Worm (Caenorhabditis elegans) whole organism, young adult: Measurements from ENCODE around the gene srh-41.

ENCODE experiments used
- F23B12.7 ChIP-seq: sonication (generic microtip); optimal IDR thresholded peaks from 2 replicates; lab custom pipeline; 2017; ENCODE audit warnings: missing genetic modification characterization, mild to moderate bottlenecking, missing compliant biosample characterization, antibody characterized with exemption, moderate library complexity; ENCODE audit not compliant: insufficient read depth
- F57A8.1 ChIP-seq: fragments of 200-800 bp; sonication (Bioruptor generic); optimal IDR thresholded peaks from 2 replicates; lab custom pipeline; 2018; ENCODE audit warnings: mild to moderate bottlenecking, missing genetic modification characterization, moderate library complexity, missing compliant biosample characterization
- T26A5.8 ChIP-seq: sonication (generic microtip); optimal IDR thresholded peaks from 2 replicates; lab custom pipeline; 2016; ENCODE audit warnings: missing genetic modification characterization, missing compliant biosample characterization
- Y53F4B.3 ChIP-seq: fragments of 200-800 bp; sonication (Bioruptor generic); IDR thresholded peaks from 2 replicates; pipeline ENCODE4 v1.3.6; 2022; ENCODE audit warnings: missing genetic modification reagents, missing genetic modification characterization, missing compliant biosample characterization
- Y53G8AR.9 ChIP-seq: fragments of 200-800 bp; sonication (Bioruptor generic); conservative IDR thresholded peaks from 2 replicates; pipeline ENCODE4 v1.3.6; 2022; ENCODE audit warnings: missing genetic modification reagents, missing genetic modification characterization, missing compliant biosample characterization
- Y79H2A.3 ChIP-seq: fragments of 200-800 bp; sonication (Bioruptor generic); conservative IDR thresholded peaks from 2 replicates; pipeline ENCODE4 v1.3.6; 2022; ENCODE audit warnings: missing genetic modification reagents, missing genetic modification characterization, missing compliant biosample characterization
- akir-1 ChIP-seq: fragments of 200-800 bp; sonication (Bioruptor generic); optimal IDR thresholded peaks from 2 replicates; lab custom pipeline; 2018; ENCODE audit warnings: mild to moderate bottlenecking, missing genetic modification characterization, moderate library complexity, missing compliant biosample characterization
- ama-1 ChIP-seq, 3 experiments: fragments of 150-350 bp in 1 of 3; sonication (generic microtip) in 2 of 3; optimal IDR thresholded peaks; 2 replicates each; lab custom pipeline; 2014 to 2018; ENCODE audit warnings: missing biosample characterization in 2 of 3, missing genetic modification characterization in 2 of 3, missing genetic modification reagents in 2 of 3
- aptf-3 ChIP-seq: fragments of 200-800 bp; sonication (Bioruptor generic); IDR thresholded peaks from 2 replicates; pipeline ENCODE4 v1.3.6; 2022; ENCODE audit warnings: missing genetic modification characterization, missing compliant biosample characterization
- atf-7 ChIP-seq: sonication (generic microtip); optimal IDR thresholded peaks from 2 replicates; lab custom pipeline; 2017; ENCODE audit warnings: mild to moderate bottlenecking, missing genetic modification characterization, missing compliant biosample characterization
- athp-1 ChIP-seq: sonication (generic microtip); optimal IDR thresholded peaks from 2 replicates; lab custom pipeline; 2017; ENCODE audit warnings: mild to moderate bottlenecking, missing genetic modification characterization, missing compliant biosample characterization
- attf-6 ChIP-seq: fragments of 200-800 bp; sonication (Bioruptor generic); IDR thresholded peaks from 2 replicates; pipeline ENCODE4 v1.3.6; 2022; ENCODE audit warnings: missing genetic modification reagents, missing genetic modification characterization, missing compliant biosample characterization
- ceh-100 ChIP-seq: fragments of 200-800 bp; sonication (Bioruptor generic); IDR thresholded peaks from 2 replicates; pipeline ENCODE4 v1.3.6; 2022; ENCODE audit warnings: missing genetic modification reagents, missing genetic modification characterization, missing compliant biosample characterization
- ceh-79 ChIP-seq: sonication (generic microtip); optimal IDR thresholded peaks from 2 replicates; lab custom pipeline; 2017; ENCODE audit warnings: mild to moderate bottlenecking, missing genetic modification characterization, missing compliant biosample characterization
- chd-7 ChIP-seq: sonication (generic microtip); optimal IDR thresholded peaks from 2 replicates; lab custom pipeline; 2016; ENCODE audit warnings: mild to moderate bottlenecking, missing genetic modification characterization, moderate library complexity, missing compliant biosample characterization
- dox-1 ChIP-seq: fragments of 200-800 bp; sonication (Bioruptor generic); IDR thresholded peaks from 2 replicates; pipeline ENCODE4 v1.3.6; 2022; ENCODE audit warnings: missing genetic modification reagents, missing genetic modification characterization, missing compliant biosample characterization
- dpl-1 ChIP-seq: fragments of 150-350 bp; optimal IDR thresholded peaks from 2 replicates; lab custom pipeline; 2014; ENCODE audit warnings: missing biosample characterization, missing genetic modification reagents, missing genetic modification characterization
- efl-1 ChIP-seq: fragments of 150-350 bp; optimal IDR thresholded peaks from 2 replicates; lab custom pipeline; 2014; ENCODE audit warnings: missing biosample characterization, missing genetic modification reagents, missing genetic modification characterization
- egl-18 ChIP-seq: fragments of 200-800 bp; sonication (Bioruptor generic); IDR thresholded peaks from 2 replicates; pipeline ENCODE4 v1.3.6; 2022; ENCODE audit warnings: missing genetic modification reagents, missing genetic modification characterization, missing compliant biosample characterization
- egrh-3 ChIP-seq: fragments of 200-800 bp; sonication (Bioruptor generic); IDR thresholded peaks from 2 replicates; pipeline ENCODE4 v1.3.6; 2022; ENCODE audit warnings: missing genetic modification reagents, missing genetic modification characterization, missing compliant biosample characterization
- ekl-4 ChIP-seq: fragments of 200-800 bp; sonication (Bioruptor generic); IDR thresholded peaks from 2 replicates; pipeline ENCODE4 v1.3.6; 2022; ENCODE audit warnings: missing genetic modification reagents, missing genetic modification characterization, missing compliant biosample characterization
- ets-4 ChIP-seq: fragments of 200-800 bp; sonication (Bioruptor generic); optimal IDR thresholded peaks from 2 replicates; lab custom pipeline; 2018; ENCODE audit warnings: mild to moderate bottlenecking, missing genetic modification characterization, missing compliant biosample characterization
- hlh-12 ChIP-seq: sonication (generic microtip); optimal IDR thresholded peaks from 2 replicates; lab custom pipeline; 2016; ENCODE audit warnings: missing genetic modification characterization, missing compliant biosample characterization
- hrde-1 ChIP-seq: sonication (generic microtip); optimal IDR thresholded peaks from 2 replicates; lab custom pipeline; 2016; ENCODE audit warnings: missing genetic modification characterization, mild to moderate bottlenecking, missing compliant biosample characterization, moderate library complexity, missing genotype, missing genetic modification reagents, borderline replicate concordance
- let-526 ChIP-seq: fragments of 200-800 bp; sonication (Bioruptor generic); IDR thresholded peaks from 2 replicates; pipeline ENCODE4 v1.3.6; 2022; ENCODE audit warnings: missing genetic modification reagents, missing genetic modification characterization, missing compliant biosample characterization
- lin-26 ChIP-seq: fragments of 200-800 bp; sonication (Bioruptor generic); IDR thresholded peaks from 2 replicates; pipeline ENCODE4 v1.3.6; 2022; ENCODE audit warnings: missing genetic modification reagents, missing genetic modification characterization, missing compliant biosample characterization
- lin-40 ChIP-seq: sonication (generic microtip); optimal IDR thresholded peaks from 2 replicates; lab custom pipeline; 2016; ENCODE audit warnings: missing genetic modification characterization, mild to moderate bottlenecking, missing compliant biosample characterization, missing genotype, missing genetic modification reagents
- lsy-27 ChIP-seq: sonication (generic microtip); optimal IDR thresholded peaks from 2 replicates; lab custom pipeline; 2017; ENCODE audit warnings: missing genetic modification characterization, mild to moderate bottlenecking, missing compliant biosample characterization, antibody characterized with exemption, missing genotype, borderline replicate concordance; ENCODE audit not compliant: insufficient read depth
- madf-10 ChIP-seq: sonication (generic microtip); optimal IDR thresholded peaks from 2 replicates; lab custom pipeline; 2016; ENCODE audit warnings: mild to moderate bottlenecking, missing genetic modification characterization, missing compliant biosample characterization
- madf-8 ChIP-seq: fragments of 200-800 bp; sonication (Bioruptor generic); conservative IDR thresholded peaks from 2 replicates; pipeline ENCODE4 v1.3.6; 2022; ENCODE audit warnings: missing genetic modification reagents, missing genetic modification characterization, missing compliant biosample characterization
- mcd-1 ChIP-seq: fragments of 200-800 bp; sonication (Bioruptor generic); IDR thresholded peaks from 2 replicates; pipeline ENCODE4 v1.3.6; 2022; ENCODE audit warnings: missing genetic modification reagents, missing genetic modification characterization, missing compliant biosample characterization
- mes-4 ChIP-seq: sonication (generic microtip); optimal IDR thresholded peaks from 2 replicates; lab custom pipeline; 2016; ENCODE audit warnings: missing genotype, missing genetic modification characterization, missing compliant biosample characterization
- mxl-1 ChIP-seq: sonication (generic microtip); optimal IDR thresholded peaks from 2 replicates; lab custom pipeline; 2016; ENCODE audit warnings: missing genetic modification characterization, missing compliant biosample characterization
- nfya-1 ChIP-seq: sonication (generic microtip); optimal IDR thresholded peaks from 2 replicates; lab custom pipeline; 2017; ENCODE audit warnings: antibody characterized with exemption, missing compliant biosample characterization, missing genetic modification characterization, borderline replicate concordance; ENCODE audit not compliant: insufficient read depth
- nhr-120 ChIP-seq: fragments of 200-800 bp; sonication (Bioruptor generic); IDR thresholded peaks from 2 replicates; pipeline ENCODE4 v1.3.6; 2022; ENCODE audit warnings: missing genetic modification characterization, missing compliant biosample characterization
- nhr-179 ChIP-seq: sonication (generic microtip); optimal IDR thresholded peaks from 2 replicates; lab custom pipeline; 2016; ENCODE audit warnings: mild to moderate bottlenecking, missing genetic modification characterization, missing compliant biosample characterization
- repo-1 ChIP-seq: sonication (generic microtip); optimal IDR thresholded peaks from 2 replicates; lab custom pipeline; 2017; ENCODE audit warnings: mild to moderate bottlenecking, missing genetic modification characterization, missing compliant biosample characterization
- sdz-38 ChIP-seq: sonication (generic microtip); optimal IDR thresholded peaks from 2 replicates; lab custom pipeline; 2016; ENCODE audit warnings: missing genotype, missing genetic modification characterization, missing compliant biosample characterization
- sea-2 ChIP-seq: fragments of 200-800 bp; sonication (Bioruptor generic); IDR thresholded peaks from 2 replicates; pipeline ENCODE4 v1.3.6; 2022; ENCODE audit warnings: missing genetic modification characterization, missing compliant biosample characterization
- snpc-1.1 ChIP-seq: sonication (generic microtip); optimal IDR thresholded peaks from 2 replicates; lab custom pipeline; 2017; ENCODE audit warnings: missing genetic modification characterization, mild to moderate bottlenecking, missing compliant biosample characterization, antibody characterized with exemption, moderate library complexity, missing genotype, missing genetic modification reagents; ENCODE audit not compliant: insufficient read depth
- snpc-4 ChIP-seq, 5 experiments: fragments of 150-350 bp in 1 of 5; sonication (generic microtip) in 4 of 5; optimal IDR thresholded peaks; 2 replicates each; lab custom pipeline; 2014 to 2018; ENCODE audit warnings: missing genetic modification characterization in 5 of 5, missing biosample characterization in 3 of 5, antibody characterized with exemption in 2 of 5, mild to moderate bottlenecking in 2 of 5, missing compliant biosample characterization in 2 of 5, missing genotype in 2 of 5, moderate library complexity in 2 of 5, missing genetic modification reagents in 1 of 5
- somi-1 ChIP-seq: fragments of 200-800 bp; sonication (Bioruptor generic); optimal IDR thresholded peaks from 2 replicates; lab custom pipeline; 2018; ENCODE audit warnings: mild to moderate bottlenecking, missing genetic modification characterization, missing compliant biosample characterization
- ztf-18 ChIP-seq: sonication (generic microtip); optimal IDR thresholded peaks from 2 replicates; lab custom pipeline; 2016; ENCODE audit warnings: missing genotype, mild to moderate bottlenecking, missing genetic modification characterization, missing compliant biosample characterization
- ztf-22 ChIP-seq: fragments of 200-800 bp; sonication (Bioruptor generic); optimal IDR thresholded peaks from 2 replicates; lab custom pipeline; 2018; ENCODE audit warnings: mild to moderate bottlenecking, missing genetic modification characterization, moderate library complexity, missing compliant biosample characterization
- ztf-25 ChIP-seq: fragments of 200-800 bp; sonication (Bioruptor generic); IDR thresholded peaks from 2 replicates; pipeline ENCODE4 v1.3.6; 2022; ENCODE audit warnings: missing genetic modification reagents, missing genetic modification characterization, missing compliant biosample characterization
- ztf-28 ChIP-seq: fragments of 200-800 bp; sonication (Bioruptor generic); IDR thresholded peaks from 2 replicates; pipeline ENCODE4 v1.3.6; 2022; ENCODE audit warnings: missing genetic modification reagents, missing genetic modification characterization, missing compliant biosample characterization

Gene srh-41

DNA sequence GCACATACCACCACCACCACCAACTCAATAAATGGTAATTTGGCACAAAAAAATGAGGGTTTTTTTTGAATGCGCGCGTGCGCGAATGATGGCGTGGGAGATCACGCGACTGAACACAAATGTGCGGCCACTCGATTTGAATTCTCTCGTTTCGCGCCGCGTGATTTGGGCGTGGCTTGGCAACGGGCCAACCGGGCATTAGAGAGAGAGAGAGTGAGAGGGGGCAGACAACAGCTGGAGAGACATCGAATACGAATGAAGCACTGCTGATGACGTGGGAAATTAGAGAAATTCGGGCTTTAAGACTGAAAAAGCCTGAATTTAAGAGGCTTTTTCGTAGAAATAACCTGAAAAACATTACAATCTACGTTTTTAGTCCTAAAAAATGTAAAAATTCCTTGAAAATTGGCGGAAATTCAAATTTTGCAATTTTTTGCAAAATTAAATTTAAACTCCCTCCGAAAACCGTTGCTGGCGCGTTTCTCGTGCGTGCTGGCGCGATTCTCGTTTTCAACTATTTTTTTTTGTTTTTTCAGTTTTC, 35.7 kb downstream of the srh-41 start (continued):
- TF ChIP-seq Y79H2A.3 (GFP tag; lab: Robert Waterston, UW), result peak; percentile 92
- TF ChIP-seq T26A5.8 (tag; lab: Kevin White, UChicago), result peak; percentile 55
- peak; percentile 88 for TF ChIP-seq chd-7 (tag; lab: Kevin White, UChicago)
- peak; percentile 88 for TF ChIP-seq ztf-22
- peak; percentile 44 for TF ChIP-seq mes-4 (tag; lab: Kevin White, UChicago)
- 0 out of 2 replicates have a peak, but pooled peaks have one; percentile 73 for TF ChIP-seq let-526
- TF ChIP-seq atf-7 (tag; lab: Kevin White, UChicago), result peak; percentile 96
- no peak for TF ChIP-seq lsy-27
- TF ChIP-seq hlh-12 (tag; lab: Kevin White, UChicago), result no peak
- no peak for TF ChIP-seq aptf-3 (GFP tag; lab: Robert Waterston, UW)
- peak; percentile 47; the same call in 1 of the 2 replicates for TF ChIP-seq ztf-28 (GFP tag; lab: Robert Waterston, UW)
- peak; percentile 86 for TF ChIP-seq lin-26 (GFP tag; lab: Robert Waterston, UW)
- peak; percentile 88 for TF ChIP-seq ceh-79 (tag; lab: Kevin White, UChicago)
- TF ChIP-seq ztf-18 (tag; lab: Kevin White, UChicago), result peak; percentile 96
- TF ChIP-seq madf-10 (tag; lab: Kevin White, UChicago), result peak; percentile 87
- 0 out of 2 replicates have a peak, but pooled peaks have one; percentile 58 for TF ChIP-seq attf-6 (GFP tag; lab: Robert Waterston, UW)
- TF ChIP-seq Y53G8AR.9 (GFP tag; lab: Robert Waterston, UW), result peak; percentile 93
- peak; percentile 87 for TF ChIP-seq madf-8 (GFP tag; lab: Robert Waterston, UW)
- TF ChIP-seq efl-1 (GFP tag; lab: Kevin White, UChicago), result peak; percentile 76
- TF ChIP-seq lin-40 (tag; lab: Kevin White, UChicago), result peak; percentile 97
- TF ChIP-seq nhr-120, result no peak
- peak; percentile 90 for TF ChIP-seq somi-1 (GFP tag; lab: Kevin White, UChicago)
- peak; percentile 85 for TF ChIP-seq athp-1 (tag; lab: Kevin White, UChicago)
- TF ChIP-seq mxl-1 (tag; lab: Kevin White, UChicago), result peak; percentile 71
- 0 out of 2 replicates have a peak, but pooled peaks have one; percentile 63 for TF ChIP-seq ztf-25 (GFP tag; lab: Robert Waterston, UW)
- TF ChIP-seq nhr-179 (tag; lab: Kevin White, UChicago), result peak; percentile 71
- peak; percentile 81 for TF ChIP-seq hrde-1 (tag; lab: Kevin White, UChicago)
- TF ChIP-seq dpl-1 (GFP tag; lab: Kevin White, UChicago), result peak; percentile 92
- TF ChIP-seq egl-18 (GFP tag; lab: Robert Waterston, UW), result peak; percentile 70; the same call in 1 of the 2 replicates
- TF ChIP-seq ekl-4 (GFP tag; lab: Robert Waterston, UW), result peak; percentile 95
- TF ChIP-seq snpc-1.1 (tag; lab: Kevin White, UChicago), result no peak
- peak; percentile 97 for TF ChIP-seq ets-4
- TF ChIP-seq dox-1 (GFP tag; lab: Robert Waterston, UW), result peak; percentile 96
- no peak for TF ChIP-seq sdz-38 (tag; lab: Kevin White, UChicago)
- TF ChIP-seq ceh-100 (GFP tag; lab: Robert Waterston, UW), result peak; percentile 78
- no peak for TF ChIP-seq akir-1 (GFP tag; lab: Kevin White, UChicago)
- TF ChIP-seq repo-1, result peak; percentile 97
- TF ChIP-seq ama-1 (optimal IDR thresholded peaks at IDR 0.05; lab: Kevin White, UChicago), result no peak
- peak; percentile 45 for TF ChIP-seq ama-1 (GFP tag; optimal IDR thresholded peaks at IDR 0.05; lab: Kevin White, UChicago)
- no peak for TF ChIP-seq F57A8.1 (GFP tag; lab: Kevin White, UChicago)
- TF ChIP-seq nfya-1 (tag; lab: Kevin White, UChicago), result no peak
- no peak for TF ChIP-seq Y53F4B.3 (GFP tag; lab: Robert Waterston, UW)
- TF ChIP-seq egrh-3 (GFP tag; lab: Robert Waterston, UW), result peak; percentile 61
- peak; percentile 7 for TF ChIP-seq snpc-4 (GFP tag; optimal IDR thresholded peaks at IDR 0.05; lab: Kevin White, UChicago)
- peak in 3 of 4 experiments; percentile 55 to 86 (median 79) for TF ChIP-seq snpc-4 (tag; optimal IDR thresholded peaks at IDR 0.05; lab: Kevin White, UChicago)
- TF ChIP-seq F23B12.7 (tag; lab: Kevin White, UChicago), result no peak
- TF ChIP-seq mcd-1, result peak; percentile 88
- TF ChIP-seq sea-2 (GFP tag; lab: Robert Waterston, UW), result 0 out of 2 replicates have a peak, but pooled peaks have one; percentile 67
